Fruit fly (Drosophila melanogaster): Measurements from ENCODE around the gene CG5860.

CG5860 gene

dm6 chr3R:17391313-17391845, 18.0 kb upstream of the CG5860 start, which contains the start of the genes Brf and sds22 (continued):
- TF ChIP-seq row (GFP tag; IDR thresholded peaks at IDR 0.05) (peak; percentile 98), CG17612 (GFP tag; IDR thresholded peaks at IDR 0.05) (peak; percentile 75; the same call in 1 of the 2 replicates), Stat92E (GFP tag; optimal IDR thresholded peaks at IDR 0.05) (peak in 1 of 3 experiments; percentile 74), maf-S (GFP tag; optimal IDR thresholded peaks at IDR 0.05) (peak; percentile 96), crc (GFP tag; optimal IDR thresholded peaks at IDR 0.05) (peak; percentile 88), Sin3A (optimal IDR thresholded peaks at IDR 0.05) (peak; percentile 39), kni (GFP tag; optimal IDR thresholded peaks at IDR 0.05) (peak; percentile 74), CG12071 (GFP tag; optimal IDR thresholded peaks at IDR 0.05) (peak; percentile 72), CG17385 (GFP tag; optimal IDR thresholded peaks at IDR 0.05) (peak; percentile 99), gsb-n (tag; optimal IDR thresholded peaks at IDR 0.05) (peak; percentile 93), onecut (GFP tag; IDR thresholded peaks at IDR 0.05) (peak; percentile 79), CG30403 (GFP tag; optimal IDR thresholded peaks at IDR 0.05) (peak; percentile 98), fru (optimal IDR thresholded peaks at IDR 0.05) (no peak), zfh2 (GFP tag; optimal IDR thresholded peaks at IDR 0.05) (peak; percentile 98), sob (GFP tag; IDR thresholded peaks at IDR 0.05) (peak; percentile 96), Fer3 (tag; optimal IDR thresholded peaks at IDR 0.05) (peak; percentile 94), CG18599 (GFP tag; optimal IDR thresholded peaks at IDR 0.05) (peak; percentile 96), p53 (GFP tag; optimal IDR thresholded peaks at IDR 0.05) (peak; percentile 78), cas (GFP tag; IDR thresholded peaks at IDR 0.05) (peak; percentile 67), CG14441 (GFP tag; IDR thresholded peaks at IDR 0.05) (peak; percentile 91), CG6854 (GFP tag; optimal IDR thresholded peaks at IDR 0.05) (peak; percentile 67), CG12236 (GFP tag; optimal IDR thresholded peaks at IDR 0.05) (peak; percentile 88), lola (GFP tag; optimal IDR thresholded peaks at IDR 0.05) (peak in 1 of 3 experiments; percentile 97), Hey (tag; optimal IDR thresholded peaks at IDR 0.05) (peak; percentile 76), Rx (GFP tag; IDR thresholded peaks at IDR 0.05) (peak; percentile 84), CG34376 (GFP tag; optimal IDR thresholded peaks at IDR 0.05) (peak; percentile 93), Xrp1 (GFP tag; IDR thresholded peaks at IDR 0.05) (peak; percentile 95), ttk (GFP tag; IDR thresholded peaks at IDR 0.05) (peak; percentile 94), dati (GFP tag; IDR thresholded peaks at IDR 0.05) (peak; percentile 77), chinmo (GFP tag; IDR thresholded peaks at IDR 0.05; ENCODE audit: partially characterized antibody) (no peak), Hr78 (GFP tag; optimal IDR thresholded peaks at IDR 0.05) (peak in 1 of 2 experiments; percentile 77), lilli (GFP tag; optimal IDR thresholded peaks at IDR 0.05) (peak; percentile 98), sens (GFP tag) (peak; percentile 99), Dip2 (GFP tag; IDR thresholded peaks at IDR 0.05) (peak; percentile 46; the same call in 1 of the 2 replicates), cg (GFP tag; optimal IDR thresholded peaks at IDR 0.05) (no peak), CG3281 (GFP tag; optimal IDR thresholded peaks at IDR 0.05) (peak; percentile 94), CG33213 (GFP tag; optimal IDR thresholded peaks at IDR 0.05) (peak; percentile 94), pb (GFP tag; optimal IDR thresholded peaks at IDR 0.05) (peak; percentile 84), Awh (GFP tag; IDR thresholded peaks at IDR 0.05) (peak; percentile 79; the same call in 1 of the 2 replicates), br (optimal IDR thresholded peaks at IDR 0.05) (no peak), crol (GFP tag; IDR thresholded peaks at IDR 0.05) (no peak; the same call in 1 of the 2 replicates), Lhr (GFP tag; optimal IDR thresholded peaks at IDR 0.05) (peak; percentile 84), CG9932 (GFP tag; IDR thresholded peaks at IDR 0.05) (peak; percentile 98), dmrt99B (tag; optimal IDR thresholded peaks at IDR 0.05) (peak; percentile 93), CG18764 (GFP tag; optimal IDR thresholded peaks at IDR 0.05) (peak; percentile 95), sr (GFP tag; IDR thresholded peaks at IDR 0.05) (peak; percentile 48; the same call in 2 of the 3 replicates), sima (GFP tag; optimal IDR thresholded peaks at IDR 0.05) (peak; percentile 62), Dll (GFP tag; IDR thresholded peaks at IDR 0.05; ENCODE audit: partially characterized antibody) (peak; percentile 89), CG43689 (GFP tag; IDR thresholded peaks at IDR 0.05) (peak; percentile 78), sqz (GFP tag; optimal IDR thresholded peaks at IDR 0.05) (peak; percentile 87), Drgx (GFP tag; IDR thresholded peaks at IDR 0.05) (peak; percentile 83)

Data from whole organism, embryonic.